Worm (Caenorhabditis elegans) whole organism, L2 larva: ENCODE results near the gene M04B2.4.

ENCODE experiments used
- ama-1 ChIP-seq: fragments of 150-350 bp; optimal IDR thresholded peaks from 2 replicates; lab custom pipeline; 2018; ENCODE audit warnings: inconsistent platforms
- ceh-16 ChIP-seq: fragments of 150-350 bp; optimal IDR thresholded peaks from 2 replicates; lab custom pipeline; 2014; ENCODE audit warnings: missing biosample characterization, missing genetic modification characterization
- elt-1 ChIP-seq: fragments of 150-350 bp; optimal IDR thresholded peaks from 2 replicates; lab custom pipeline; 2014; ENCODE audit warnings: missing biosample characterization, missing genetic modification characterization
- lin-13 ChIP-seq: fragments of 150-350 bp; optimal IDR thresholded peaks from 2 replicates; lab custom pipeline; 2014; ENCODE audit warnings: missing biosample characterization, missing genetic modification reagents, missing genetic modification characterization
- lsy-2 ChIP-seq, 2 experiments: fragments of 150-350 bp in 1 of 2; sonication (generic microtip) in 1 of 2; optimal IDR thresholded peaks; 2 replicates each; lab custom pipeline; 2014 to 2017; ENCODE audit warnings: missing biosample characterization in 2 of 2, missing genetic modification characterization in 2 of 2
- nhr-25 ChIP-seq: fragments of 150-350 bp; sonication (generic microtip); optimal IDR thresholded peaks from 3 replicates; lab custom pipeline; 2014; ENCODE audit warnings: missing biosample characterization, missing genetic modification characterization
- nhr-6 ChIP-seq: fragments of 150-350 bp; optimal IDR thresholded peaks from 2 replicates; lab custom pipeline; 2014; ENCODE audit warnings: missing biosample characterization, missing genetic modification characterization
- nhr-77 ChIP-seq: fragments of 150-350 bp; optimal IDR thresholded peaks from 2 replicates; lab custom pipeline; 2014; ENCODE audit warnings: missing biosample characterization, missing genetic modification characterization
- sem-4 ChIP-seq: fragments of 150-350 bp; optimal IDR thresholded peaks from 2 replicates; lab custom pipeline; 2014; ENCODE audit warnings: missing biosample characterization, missing genetic modification reagents, missing genetic modification characterization
- skn-1 ChIP-seq: sonication (generic microtip); optimal IDR thresholded peaks from 2 replicates; lab custom pipeline; 2017; ENCODE audit warnings: missing biosample characterization, missing genetic modification characterization
- snpc-4 ChIP-seq: fragments of 150-350 bp; optimal IDR thresholded peaks from 2 replicates; lab custom pipeline; 2014; ENCODE audit warnings: missing biosample characterization, missing genetic modification characterization
- ztf-11 ChIP-seq: sonication (generic microtip); optimal IDR thresholded peaks from 2 replicates; lab custom pipeline; 2017; ENCODE audit warnings: missing biosample characterization, missing genetic modification characterization

- TF ChIP-seq ztf-11 (tag; lab: Kevin White, UChicago) (no peak), nhr-25 (tag; lab: Kevin White, UChicago) (no peak), skn-1 (tag; lab: Kevin White, UChicago) (no peak), elt-1 (tag; lab: Kevin White, UChicago) (no peak), lin-13 (GFP tag; lab: Kevin White, UChicago) (no peak), snpc-4 (tag; lab: Kevin White, UChicago) (no peak), sem-4 (tag; lab: Kevin White, UChicago) (no peak), nhr-6 (no peak), ceh-16 (tag; lab: Kevin White, UChicago) (no peak), lsy-2 (tag; optimal IDR thresholded peaks at IDR 0.05; lab: Kevin White, UChicago) (no peak), nhr-77 (tag; lab: Kevin White, UChicago) (no peak), ama-1 (lab: Kevin White, UChicago) (no peak)
Observed at ce11 chrIV:11504416-11504815, 16.4 kb downstream of the M04B2.4 start, which contains the start of gene twk-25.
